Fruit fly (Drosophila melanogaster) whole organism, embryonic: Measurements from ENCODE around the gene CG14229.

Source experiments
- CG10147 ChIP-seq: fragments of 200-800 bp; sonication (Bioruptor generic); optimal IDR thresholded peaks from 2 replicates; lab custom pipeline; 2019; ENCODE audit warnings: missing biosample characterization, mild to moderate bottlenecking, missing genetic modification characterization, moderate library complexity
- CG10267 ChIP-seq: fragments of 200-800 bp; sonication (Bioruptor generic); optimal IDR thresholded peaks from 2 replicates; lab custom pipeline; 2018; ENCODE audit warnings: missing biosample characterization, mild to moderate bottlenecking, missing genetic modification characterization, moderate library complexity
- CG10543 ChIP-seq: fragments of 200-800 bp; sonication (Bioruptor generic); optimal IDR thresholded peaks from 3 replicates; lab custom pipeline; 2017; ENCODE audit warnings: missing biosample characterization, mild to moderate bottlenecking, missing genetic modification characterization, moderate library complexity
- CG1233 ChIP-seq: fragments of 200-800 bp; sonication (Bioruptor generic); optimal IDR thresholded peaks from 4 replicates; lab custom pipeline; 2018; ENCODE audit warnings: missing biosample characterization, mild to moderate bottlenecking, missing genetic modification characterization
- CG12391 ChIP-seq: fragments of 200-800 bp; sonication (Bioruptor generic); optimal IDR thresholded peaks from 3 replicates; lab custom pipeline; 2018; ENCODE audit warnings: missing biosample characterization, mild to moderate bottlenecking, missing genetic modification characterization, moderate library complexity
- CG14710 ChIP-seq: fragments of 200-800 bp; sonication (Bioruptor generic); optimal IDR thresholded peaks from 3 replicates; lab custom pipeline; 2019; ENCODE audit warnings: missing biosample characterization, mild to moderate bottlenecking, missing genetic modification characterization, moderate library complexity
- CG14860 ChIP-seq: fragments of 200-800 bp; sonication (Bioruptor generic); IDR thresholded peaks from 3 replicates; pipeline ENCODE4 v1.3.6; 2022; ENCODE audit warnings: missing biosample characterization, missing genetic modification characterization; ENCODE audit not compliant: partially characterized antibody
- CG15601 ChIP-seq: fragments of 200-800 bp; sonication (Bioruptor generic); optimal IDR thresholded peaks from 3 replicates; lab custom pipeline; 2019; ENCODE audit warnings: missing biosample characterization, mild to moderate bottlenecking, missing genetic modification characterization, moderate library complexity
- CG16813 ChIP-seq: fragments of 200-800 bp; sonication (Bioruptor generic); IDR thresholded peaks from 3 replicates; pipeline ENCODE4 v1.3.6; 2022; ENCODE audit warnings: missing biosample characterization, missing genetic modification characterization; ENCODE audit not compliant: partially characterized antibody
- CG17359 ChIP-seq: fragments of 200-800 bp; sonication (Bioruptor generic); optimal IDR thresholded peaks from 3 replicates; lab custom pipeline; 2018; ENCODE audit warnings: missing biosample characterization, mild to moderate bottlenecking, missing genetic modification characterization, moderate library complexity
- CG17361 ChIP-seq: fragments of 200-800 bp; sonication (Bioruptor generic); IDR thresholded peaks from 3 replicates; pipeline ENCODE4 v1.3.6; 2022; ENCODE audit warnings: missing biosample characterization, missing genetic modification characterization
- CG17568 ChIP-seq: fragments of 200-800 bp; sonication (Bioruptor generic); optimal IDR thresholded peaks from 2 replicates; lab custom pipeline; 2018; ENCODE audit warnings: missing biosample characterization, mild to moderate bottlenecking, missing genetic modification characterization, moderate library complexity
- CG17829 ChIP-seq: fragments of 200-800 bp; optimal IDR thresholded peaks from 2 replicates; lab custom pipeline; 2019; ENCODE audit warnings: missing biosample characterization, mild to moderate bottlenecking, missing genetic modification characterization, moderate library complexity
- CG18262 ChIP-seq: fragments of 200-800 bp; optimal IDR thresholded peaks from 3 replicates; lab custom pipeline; 2019; ENCODE audit warnings: missing biosample characterization, mild to moderate bottlenecking, missing genetic modification characterization, moderate library complexity
- CG30403 ChIP-seq: fragments of 200-800 bp; sonication (Bioruptor generic); optimal IDR thresholded peaks from 3 replicates; lab custom pipeline; 2016; ENCODE audit warnings: missing biosample characterization, missing genetic modification characterization
- CG31441 ChIP-seq: fragments of 200-800 bp; sonication (Bioruptor generic); IDR thresholded peaks from 2 replicates; pipeline ENCODE4 v1.3.6; 2022; ENCODE audit warnings: missing biosample characterization, missing genetic modification characterization
- CG4424 ChIP-seq: fragments of 200-800 bp; sonication (Bioruptor generic); optimal IDR thresholded peaks from 3 replicates; lab custom pipeline; 2016; ENCODE audit warnings: missing biosample characterization, missing genetic modification characterization
- CG7372 ChIP-seq: fragments of 200-800 bp; sonication (Bioruptor generic); IDR thresholded peaks from 2 replicates; pipeline ENCODE4 v1.3.6; 2022; ENCODE audit warnings: missing biosample characterization, missing genetic modification characterization
- CG7839 ChIP-seq: fragments of 200-800 bp; sonication (Bioruptor generic); optimal IDR thresholded peaks from 3 replicates; lab custom pipeline; 2018; ENCODE audit warnings: missing biosample characterization, mild to moderate bottlenecking, missing genetic modification characterization, moderate library complexity
- CG8924 ChIP-seq: fragments of 200-800 bp; optimal IDR thresholded peaks from 3 replicates; lab custom pipeline; 2019; ENCODE audit warnings: missing biosample characterization, mild to moderate bottlenecking, missing genetic modification characterization, moderate library complexity
- CG9609 ChIP-seq: fragments of 200-800 bp; sonication (Bioruptor generic); optimal IDR thresholded peaks from 3 replicates; lab custom pipeline; 2016; ENCODE audit warnings: missing biosample characterization, missing genetic modification characterization
- Elba2 ChIP-seq: fragments of 200-800 bp; sonication (Bioruptor generic); optimal IDR thresholded peaks from 3 replicates; lab custom pipeline; 2016; ENCODE audit warnings: missing biosample characterization, missing genetic modification characterization
- Ets65A ChIP-seq: fragments of 200-800 bp; sonication (Bioruptor generic); peaks from one replicate; lab custom pipeline; 2016; ENCODE audit warnings: missing biosample characterization, missing genetic modification characterization
- MESR4 ChIP-seq: fragments of 200-800 bp; sonication (Bioruptor generic); optimal IDR thresholded peaks from 2 replicates; lab custom pipeline; 2018; ENCODE audit warnings: missing biosample characterization, mild to moderate bottlenecking, missing genetic modification characterization, moderate library complexity
- PHDP ChIP-seq: fragments of 200-800 bp; sonication (Bioruptor generic); optimal IDR thresholded peaks from 3 replicates; lab custom pipeline; 2018; ENCODE audit warnings: missing biosample characterization, mild to moderate bottlenecking, missing genetic modification characterization, moderate library complexity
- Rfx ChIP-seq: fragments of 200-800 bp; sonication (Bioruptor generic); IDR thresholded peaks from 2 replicates; pipeline ENCODE4 v1.3.6; 2022; ENCODE audit warnings: missing biosample characterization, missing genetic modification characterization
- Ssrp ChIP-seq: fragments of 200-800 bp; sonication (Bioruptor generic); optimal IDR thresholded peaks from 2 replicates; lab custom pipeline; 2018; ENCODE audit warnings: missing biosample characterization, mild to moderate bottlenecking, missing genetic modification characterization, moderate library complexity
- amos ChIP-seq: fragments of 200-800 bp; sonication (Bioruptor generic); IDR thresholded peaks from 2 replicates; pipeline ENCODE4 v1.3.6; 2022; ENCODE audit warnings: missing biosample characterization, missing genetic modification characterization; ENCODE audit not compliant: partially characterized antibody
- bsh ChIP-seq, 2 experiments: fragments of 200-800 bp; sonication (Bioruptor generic); optimal IDR thresholded peaks; 2 replicates each; lab custom pipeline; 2017 to 2018; ENCODE audit warnings: mild to moderate bottlenecking in 2 of 2, missing biosample characterization in 2 of 2, missing genetic modification characterization in 2 of 2, moderate library complexity in 1 of 2
- ci ChIP-seq: fragments of 200-800 bp; sonication (Bioruptor generic); IDR thresholded peaks from 3 replicates; pipeline ENCODE4 v1.3.6; 2022; ENCODE audit warnings: missing biosample characterization, missing genetic modification characterization
- dmrt11E ChIP-seq: fragments of 200-800 bp; sonication (Bioruptor generic); optimal IDR thresholded peaks from 3 replicates; lab custom pipeline; 2018; ENCODE audit warnings: missing biosample characterization, mild to moderate bottlenecking, missing genetic modification characterization, moderate library complexity
- gcm ChIP-seq: fragments of 200-800 bp; sonication (Bioruptor generic); optimal IDR thresholded peaks from 2 replicates; lab custom pipeline; 2019; ENCODE audit warnings: missing biosample characterization, mild to moderate bottlenecking, missing genetic modification characterization, moderate library complexity
- gem ChIP-seq: fragments of 200-800 bp; sonication (Bioruptor generic); optimal IDR thresholded peaks from 2 replicates; lab custom pipeline; 2019; ENCODE audit warnings: missing biosample characterization, mild to moderate bottlenecking, missing genetic modification characterization, moderate library complexity
- gfzf ChIP-seq: fragments of 200-800 bp; sonication (Bioruptor generic); optimal IDR thresholded peaks from 2 replicates; lab custom pipeline; 2016; ENCODE audit warnings: missing biosample characterization, mild to moderate bottlenecking, missing genetic modification characterization, moderate library complexity
- inv ChIP-seq: fragments of 200-800 bp; sonication (Bioruptor generic); IDR thresholded peaks from 2 replicates; pipeline ENCODE4 v1.3.6; 2022; ENCODE audit warnings: missing biosample characterization, missing genetic modification characterization; ENCODE audit not compliant: partially characterized antibody
- lab ChIP-seq: fragments of 200-800 bp; sonication (Bioruptor generic); optimal IDR thresholded peaks from 3 replicates; lab custom pipeline; 2017; ENCODE audit warnings: missing biosample characterization, missing genetic modification characterization, mild to moderate bottlenecking, moderate library complexity, missing genetic modification reagents
- lola ChIP-seq, 3 experiments: fragments of >200 bp in 2 of 3; fragments of 200-800 bp in 1 of 3; sonication (Bioruptor generic) in 1 of 3; optimal IDR thresholded peaks; 2 replicates each; lab custom pipeline; 2017 to 2019; ENCODE audit warnings: missing biosample characterization in 3 of 3, missing genetic modification characterization in 3 of 3, mild to moderate bottlenecking in 1 of 3, moderate library complexity in 1 of 3
- nerfin-2 ChIP-seq: fragments of 200-800 bp; sonication (Bioruptor generic); IDR thresholded peaks from 2 replicates; pipeline ENCODE4 v1.3.6; 2022; ENCODE audit warnings: missing biosample characterization, missing genetic modification characterization; ENCODE audit not compliant: partially characterized antibody
- pan ChIP-seq, 4 experiments: fragments of >200 bp in 3 of 4; fragments of 200-800 bp in 1 of 4; sonication (Bioruptor generic) in 1 of 4; optimal IDR thresholded peaks in 3 of 4; IDR thresholded peaks in 1 of 4; 2 replicates each; pipeline versions ENCODE4 v1.3.6 to Lab custom; 2017 to 2022; ENCODE audit warnings: missing biosample characterization in 2 of 4, missing genetic modification characterization in 2 of 4, mixed read lengths in 1 of 4
- prd ChIP-seq, 3 experiments: fragments of >200 bp in 2 of 3; fragments of 200-800 bp in 1 of 3; sonication (Bioruptor generic) in 1 of 3; optimal IDR thresholded peaks in 2 of 3; IDR thresholded peaks in 1 of 3; 2 replicates in 2 of 3; 3 replicates in 1 of 3; pipeline versions ENCODE4 v1.3.6 to Lab custom; 2017 to 2022; ENCODE audit warnings: missing biosample characterization in 1 of 3, missing genetic modification characterization in 1 of 3
- ranshi ChIP-seq: fragments of 200-800 bp; sonication (Bioruptor generic); IDR thresholded peaks from 2 replicates; pipeline ENCODE4 v1.3.6; 2022; ENCODE audit warnings: missing biosample characterization, missing genetic modification characterization
- sob ChIP-seq: fragments of 200-800 bp; sonication (Bioruptor generic); IDR thresholded peaks from 2 replicates; pipeline ENCODE4 v1.3.6; 2022; ENCODE audit warnings: missing biosample characterization, missing genetic modification characterization
- sqz ChIP-seq: fragments of 200-800 bp; sonication (Bioruptor generic); optimal IDR thresholded peaks from 3 replicates; lab custom pipeline; 2018; ENCODE audit warnings: missing biosample characterization, mild to moderate bottlenecking, missing genetic modification characterization
- unc-4 ChIP-seq: fragments of 200-800 bp; sonication (Bioruptor generic); IDR thresholded peaks from 2 replicates; pipeline ENCODE4 v1.3.6; 2022; ENCODE audit warnings: missing biosample characterization, missing genetic modification characterization; ENCODE audit not compliant: partially characterized antibody
- unpg ChIP-seq: fragments of 200-800 bp; sonication (Bioruptor generic); optimal IDR thresholded peaks from 3 replicates; lab custom pipeline; 2018; ENCODE audit warnings: missing biosample characterization, mild to moderate bottlenecking, missing genetic modification characterization, moderate library complexity
- vvl ChIP-seq: fragments of 200-800 bp; sonication (Bioruptor generic); IDR thresholded peaks from 2 replicates; pipeline ENCODE4 v1.3.6; 2022; ENCODE audit warnings: missing biosample characterization, missing genetic modification characterization

Gene CG14229

dm6 chrX:19701611-19702010 lies 6.6 kb upstream of the CG14229 start, which contains the start of gene Tcs4:
TSS of gene Tcs4 (minus strand) at chrX:19701755.
- TF ChIP-seq CG17829 (peak; percentile 57), gfzf (peak; percentile 63), CG30403 (GFP tag; lab: Kevin White, UChicago) (peak; percentile 44), amos (GFP tag; lab: Robert Waterston, UW) (peak; percentile 46; the same call in 1 of the 2 replicates), gem (tag; lab: Kevin White, UChicago) (peak; percentile 71), CG10147 (no peak), ci (GFP tag; lab: Robert Waterston, UW) (peak; percentile 57; the same call in 2 of the 3 replicates), CG17359 (peak; percentile 13), CG16813 (peak; percentile 42; the same call in 2 of the 3 replicates), prd (optimal IDR thresholded peaks at IDR 0.05; lab: Kevin White, UChicago) (no peak), prd (GFP tag; IDR thresholded peaks at IDR 0.05; lab: Robert Waterston, UW) (peak; percentile 26; the same call in 1 of the 3 replicates), CG9609 (GFP tag; lab: Kevin White, UChicago) (no peak), gcm (peak; percentile 3), MESR4 (GFP tag; lab: Kevin White, UChicago) (peak; percentile 44), unc-4 (GFP tag; lab: Robert Waterston, UW) (peak; percentile 46; the same call in 1 of the 2 replicates), CG18262 (peak; percentile 37), lola (GFP tag; optimal IDR thresholded peaks at IDR 0.05; lab: Kevin White, UChicago) (peak in 1 of 3 experiments; percentile 46), CG10543 (GFP tag; lab: Kevin White, UChicago) (no peak), CG14710 (tag; lab: Kevin White, UChicago) (peak; percentile 49), Ssrp (peak; percentile 5), pan (optimal IDR thresholded peaks at IDR 0.05; lab: Kevin White, UChicago) (no peak), pan (GFP tag; optimal IDR thresholded peaks at IDR 0.05 in 1 of 2, IDR thresholded peaks at IDR 0.05 in 1 of 2) (peak in 1 of 2 experiments; percentile 21), CG8924 (peak; percentile 20), CG10267 (peak; percentile 56), vvl (peak; percentile 71), CG17568 (GFP tag; lab: Kevin White, UChicago) (no peak), sqz (GFP tag; lab: Kevin White, UChicago) (no peak), Ets65A (GFP tag; lab: Kevin White, UChicago) (peak; percentile 67), CG14860 (GFP tag; lab: Robert Waterston, UW) (0 out of 3 replicates have a peak, but pooled peaks have one; percentile 22), CG7839 (tag; lab: Kevin White, UChicago) (peak; percentile 43), CG12391 (peak; percentile 63), CG17361 (GFP tag; lab: Robert Waterston, UW) (0 out of 3 replicates have a peak, but pooled peaks have one; percentile 33), bsh (GFP tag; optimal IDR thresholded peaks at IDR 0.05; lab: Kevin White, UChicago) (peak in 1 of 2 experiments; percentile 33), PHDP (tag; lab: Kevin White, UChicago) (peak; percentile 44), CG1233 (GFP tag; lab: Kevin White, UChicago) (no peak), lab (no peak), unpg (GFP tag; lab: Kevin White, UChicago) (peak; percentile 45), CG31441 (GFP tag; lab: Robert Waterston, UW) (0 out of 2 replicates have a peak, but pooled peaks have one; percentile 22), dmrt11E (tag; lab: Kevin White, UChicago) (peak; percentile 47), Elba2 (GFP tag; lab: Kevin White, UChicago) (peak; percentile 25), Rfx (GFP tag; lab: Robert Waterston, UW) (0 out of 2 replicates have a peak, but pooled peaks have one; percentile 29), inv (GFP tag; lab: Robert Waterston, UW) (0 out of 2 replicates have a peak, but pooled peaks have one; percentile 7), nerfin-2 (GFP tag; lab: Robert Waterston, UW) (0 out of 2 replicates have a peak, but pooled peaks have one; percentile 35), CG15601 (tag; lab: Kevin White, UChicago) (peak; percentile 27), CG4424 (GFP tag; lab: Kevin White, UChicago) (peak; percentile 10), CG7372 (GFP tag; lab: Robert Waterston, UW) (no peak), ranshi (0 out of 2 replicates have a peak, but pooled peaks have one; percentile 12), sob (GFP tag; lab: Robert Waterston, UW) (0 out of 2 replicates have a peak, but pooled peaks have one; percentile 19)
